Fruit fly (Drosophila melanogaster) whole organism, embryonic: ENCODE data around the gene CG42553.

Experiments used
- Bdp1 ChIP-seq: fragments of 200-800 bp; sonication (Bioruptor generic); optimal IDR thresholded peaks from 3 replicates; lab custom pipeline; 2016; ENCODE audit warnings: missing biosample characterization, missing genetic modification characterization
- Blimp-1 ChIP-seq: fragments of 200-800 bp; sonication (Bioruptor generic); optimal IDR thresholded peaks from 3 replicates; lab custom pipeline; 2018; ENCODE audit warnings: missing biosample characterization, missing genetic modification characterization, mild to moderate bottlenecking, moderate library complexity, missing genetic modification reagents
- BtbVII ChIP-seq: fragments of 200-800 bp; sonication (Bioruptor generic); optimal IDR thresholded peaks from 3 replicates; lab custom pipeline; 2017; ENCODE audit warnings: missing biosample characterization, mild to moderate bottlenecking, missing genetic modification characterization
- CG10431 ChIP-seq: fragments of 200-800 bp; sonication (Bioruptor generic); optimal IDR thresholded peaks from 3 replicates; lab custom pipeline; 2018; ENCODE audit warnings: missing biosample characterization, mild to moderate bottlenecking, missing genetic modification characterization
- CG11085 ChIP-seq: fragments of 200-800 bp; sonication (Bioruptor generic); IDR thresholded peaks from 2 replicates; pipeline ENCODE4 v1.3.6; 2022; ENCODE audit warnings: missing biosample characterization, missing genetic modification characterization
- CG12104 ChIP-seq: fragments of 200-800 bp; sonication (Bioruptor generic); optimal IDR thresholded peaks from 3 replicates; lab custom pipeline; 2016; ENCODE audit warnings: missing biosample characterization, missing genetic modification characterization
- CG12219 ChIP-seq: fragments of 200-800 bp; sonication (Bioruptor generic); optimal IDR thresholded peaks from 3 replicates; lab custom pipeline; 2018; ENCODE audit warnings: missing biosample characterization, mild to moderate bottlenecking, missing genetic modification characterization
- CG1233 ChIP-seq: fragments of 200-800 bp; sonication (Bioruptor generic); optimal IDR thresholded peaks from 4 replicates; lab custom pipeline; 2018; ENCODE audit warnings: missing biosample characterization, mild to moderate bottlenecking, missing genetic modification characterization
- CG12769 ChIP-seq: fragments of 200-800 bp; sonication (Bioruptor generic); optimal IDR thresholded peaks from 2 replicates; lab custom pipeline; 2019; ENCODE audit warnings: missing biosample characterization, mild to moderate bottlenecking, missing genetic modification characterization, moderate library complexity
- CG17328 ChIP-seq: fragments of 200-800 bp; sonication (Bioruptor generic); IDR thresholded peaks from 2 replicates; pipeline ENCODE4 v1.3.6; 2022; ENCODE audit warnings: missing biosample characterization, missing genetic modification characterization
- CG17359 ChIP-seq: fragments of 200-800 bp; sonication (Bioruptor generic); optimal IDR thresholded peaks from 3 replicates; lab custom pipeline; 2018; ENCODE audit warnings: missing biosample characterization, mild to moderate bottlenecking, missing genetic modification characterization, moderate library complexity
- CG18011 ChIP-seq: fragments of 200-800 bp; sonication (Bioruptor generic); optimal IDR thresholded peaks from 2 replicates; lab custom pipeline; 2017; ENCODE audit warnings: missing biosample characterization, missing genetic modification characterization, mild to moderate bottlenecking, moderate library complexity, missing genotype
- CG2129 ChIP-seq: fragments of 200-800 bp; sonication (Bioruptor generic); IDR thresholded peaks from 2 replicates; pipeline ENCODE4 v1.3.6; 2022; ENCODE audit warnings: missing biosample characterization, missing genetic modification characterization; ENCODE audit not compliant: partially characterized antibody
- CG2712 ChIP-seq: fragments of 200-800 bp; optimal IDR thresholded peaks from 3 replicates; lab custom pipeline; 2019; ENCODE audit warnings: missing biosample characterization, mild to moderate bottlenecking, missing genetic modification characterization, moderate library complexity
- CG31224 ChIP-seq: fragments of 200-800 bp; sonication (Bioruptor generic); IDR thresholded peaks from 2 replicates; pipeline ENCODE4 v1.3.6; 2022; ENCODE audit warnings: missing biosample characterization, missing genetic modification characterization
- CG31365 ChIP-seq: fragments of 200-800 bp; sonication (Bioruptor generic); optimal IDR thresholded peaks from 2 replicates; lab custom pipeline; 2018; ENCODE audit warnings: missing biosample characterization, mild to moderate bottlenecking, missing genetic modification characterization
- CG9727 ChIP-seq: fragments of 200-800 bp; sonication (Bioruptor generic); optimal IDR thresholded peaks from 3 replicates; lab custom pipeline; 2017; ENCODE audit warnings: missing biosample characterization, mild to moderate bottlenecking, missing genetic modification characterization
- CG9797 ChIP-seq: fragments of 200-800 bp; sonication (Bioruptor generic); optimal IDR thresholded peaks from 3 replicates; lab custom pipeline; 2018; ENCODE audit warnings: missing biosample characterization, mild to moderate bottlenecking, missing genetic modification characterization
- CoRest ChIP-seq: fragments of 200-800 bp; sonication (Bioruptor generic); optimal IDR thresholded peaks from 3 replicates; lab custom pipeline; 2018; ENCODE audit warnings: missing biosample characterization, mild to moderate bottlenecking, missing genetic modification characterization, moderate library complexity
- Drgx ChIP-seq: fragments of 200-800 bp; sonication (Bioruptor generic); IDR thresholded peaks from 2 replicates; pipeline ENCODE4 v1.3.6; 2022; ENCODE audit warnings: missing biosample characterization, missing genetic modification characterization
- E2f2 ChIP-seq: fragments of 200-800 bp; sonication (Bioruptor generic); IDR thresholded peaks from 2 replicates; pipeline ENCODE4 v1.3.6; 2022; ENCODE audit warnings: missing biosample characterization, missing genetic modification characterization
- Fer1 ChIP-seq: fragments of 200-800 bp; sonication (Bioruptor generic); optimal IDR thresholded peaks from 2 replicates; lab custom pipeline; 2017; ENCODE audit warnings: missing biosample characterization, mild to moderate bottlenecking, missing genetic modification characterization
- Fer3 ChIP-seq: fragments of 200-800 bp; sonication (Bioruptor generic); optimal IDR thresholded peaks from 2 replicates; lab custom pipeline; 2018; ENCODE audit warnings: missing biosample characterization, mild to moderate bottlenecking, missing genetic modification characterization, moderate library complexity
- H15 ChIP-seq: fragments of 200-800 bp; sonication (Bioruptor generic); IDR thresholded peaks from 3 replicates; pipeline ENCODE4 v1.3.6; 2022; ENCODE audit warnings: missing biosample characterization, missing genetic modification characterization
- Hand ChIP-seq: fragments of 200-800 bp; sonication (Bioruptor generic); optimal IDR thresholded peaks from 2 replicates; lab custom pipeline; 2017; ENCODE audit warnings: mild to moderate bottlenecking, missing biosample characterization, missing genetic modification reagents, missing genetic modification characterization
- Med ChIP-seq: fragments of 200-800 bp; sonication (Bioruptor generic); peaks from one replicate; lab custom pipeline; 2016; ENCODE audit warnings: missing biosample characterization, missing genetic modification characterization, mild to moderate bottlenecking, inconsistent platforms, moderate library complexity
- Nf-YA ChIP-seq: fragments of 200-800 bp; sonication (Bioruptor generic); IDR thresholded peaks from 2 replicates; pipeline ENCODE4 v1.3.6; 2022; ENCODE audit warnings: missing biosample characterization, missing genetic modification characterization
- Ravus ChIP-seq: fragments of 200-800 bp; sonication (Bioruptor generic); IDR thresholded peaks from 2 replicates; pipeline ENCODE4 v1.3.6; 2022; ENCODE audit warnings: missing biosample characterization, missing genetic modification characterization
- Six4 ChIP-seq: fragments of 200-800 bp; sonication (Bioruptor generic); optimal IDR thresholded peaks from 2 replicates; lab custom pipeline; 2016; ENCODE audit warnings: missing biosample characterization, missing genetic modification characterization
- Usf ChIP-seq: fragments of 200-800 bp; sonication (Bioruptor generic); optimal IDR thresholded peaks from 2 replicates; lab custom pipeline; 2017; ENCODE audit warnings: missing genotype, missing biosample characterization, missing genetic modification characterization
- Vsx1 ChIP-seq: fragments of 200-800 bp; sonication (Bioruptor generic); optimal IDR thresholded peaks from 2 replicates; lab custom pipeline; 2017; ENCODE audit warnings: missing biosample characterization, mild to moderate bottlenecking, missing genetic modification characterization, missing genetic modification reagents
- Xrp1 ChIP-seq: fragments of 200-800 bp; sonication (Bioruptor generic); IDR thresholded peaks from 2 replicates; pipeline ENCODE4 v1.3.6; 2022; ENCODE audit warnings: missing biosample characterization, missing genetic modification characterization
- YL-1 ChIP-seq: fragments of 200-800 bp; sonication (Bioruptor generic); optimal IDR thresholded peaks from 3 replicates; lab custom pipeline; 2017; ENCODE audit warnings: missing biosample characterization, mild to moderate bottlenecking, missing genetic modification characterization
- br ChIP-seq: fragments of >200 bp; optimal IDR thresholded peaks from 2 replicates; lab custom pipeline; 2017
- dati ChIP-seq: fragments of 200-800 bp; sonication (Bioruptor generic); IDR thresholded peaks from 2 replicates; pipeline ENCODE4 v1.3.6; 2022; ENCODE audit warnings: missing biosample characterization, missing genetic modification characterization
- dimm ChIP-seq: fragments of 200-800 bp; sonication (Bioruptor generic); IDR thresholded peaks from 2 replicates; pipeline ENCODE4 v1.3.6; 2022; ENCODE audit warnings: missing biosample characterization, missing genetic modification characterization
- ewg ChIP-seq: fragments of 200-800 bp; sonication (Bioruptor generic); optimal IDR thresholded peaks from 3 replicates; lab custom pipeline; 2017; ENCODE audit warnings: mild to moderate bottlenecking, missing biosample characterization, missing genetic modification reagents, missing genetic modification characterization
- fd102C ChIP-seq: fragments of 200-800 bp; sonication (Bioruptor generic); optimal IDR thresholded peaks from 2 replicates; lab custom pipeline; 2018; ENCODE audit warnings: missing biosample characterization, mild to moderate bottlenecking, missing genetic modification characterization, moderate library complexity
- fru ChIP-seq: fragments of >200 bp; optimal IDR thresholded peaks from 2 replicates; lab custom pipeline; 2017
- gce ChIP-seq: fragments of 200-800 bp; sonication (Bioruptor generic); IDR thresholded peaks from 3 replicates; pipeline ENCODE4 v1.3.6; 2022; ENCODE audit warnings: missing biosample characterization, missing genetic modification characterization
- lbe ChIP-seq: fragments of 200-800 bp; sonication (Bioruptor generic); optimal IDR thresholded peaks from 2 replicates; lab custom pipeline; 2016; ENCODE audit warnings: missing biosample characterization, mild to moderate bottlenecking, missing genetic modification characterization
- nerfin-2 ChIP-seq: fragments of 200-800 bp; sonication (Bioruptor generic); IDR thresholded peaks from 2 replicates; pipeline ENCODE4 v1.3.6; 2022; ENCODE audit warnings: missing biosample characterization, missing genetic modification characterization; ENCODE audit not compliant: partially characterized antibody
- pnt ChIP-seq: fragments of 200-800 bp; sonication (Bioruptor generic); optimal IDR thresholded peaks from 3 replicates; lab custom pipeline; 2016; ENCODE audit warnings: missing biosample characterization, missing genetic modification characterization
- pzg ChIP-seq: fragments of 200-800 bp; sonication (Bioruptor generic); optimal IDR thresholded peaks from 3 replicates; lab custom pipeline; 2018; ENCODE audit warnings: missing biosample characterization, mild to moderate bottlenecking, missing genetic modification characterization, moderate library complexity
- sens ChIP-seq: fragments of 200-800 bp; sonication (Bioruptor generic); peaks from one replicate; lab custom pipeline; 2016; ENCODE audit warnings: missing biosample characterization, missing genetic modification characterization
- sens-2 ChIP-seq: fragments of 200-800 bp; sonication (Bioruptor generic); IDR thresholded peaks from 2 replicates; pipeline ENCODE4 v1.3.6; 2022; ENCODE audit warnings: missing biosample characterization, missing genetic modification characterization
- slbo ChIP-seq: fragments of 200-800 bp; sonication (Bioruptor generic); IDR thresholded peaks from 2 replicates; pipeline ENCODE4 v1.3.6; 2022; ENCODE audit warnings: missing biosample characterization, missing genetic modification characterization
- slp2 ChIP-seq: fragments of 200-800 bp; sonication (Bioruptor generic); optimal IDR thresholded peaks from 2 replicates; lab custom pipeline; 2016; ENCODE audit warnings: missing biosample characterization, missing genetic modification characterization
- stwl ChIP-seq: fragments of 200-800 bp; sonication (Bioruptor generic); optimal IDR thresholded peaks from 3 replicates; lab custom pipeline; 2018; ENCODE audit warnings: missing biosample characterization, mild to moderate bottlenecking, missing genetic modification characterization, moderate library complexity
- tio ChIP-seq: fragments of 200-800 bp; sonication (Bioruptor generic); optimal IDR thresholded peaks from 2 replicates; lab custom pipeline; 2017; ENCODE audit warnings: missing biosample characterization, missing genetic modification characterization, inconsistent platforms
- ttk ChIP-seq: fragments of 200-800 bp; sonication (Bioruptor generic); IDR thresholded peaks from 2 replicates; pipeline ENCODE4 v2.1.2; 2022; ENCODE audit warnings: missing biosample characterization, missing genetic modification characterization
- tx ChIP-seq: fragments of 200-800 bp; sonication (Bioruptor generic); optimal IDR thresholded peaks from 2 replicates; lab custom pipeline; 2016; ENCODE audit warnings: missing biosample characterization, missing genetic modification characterization

CG42553 gene

DNA sequence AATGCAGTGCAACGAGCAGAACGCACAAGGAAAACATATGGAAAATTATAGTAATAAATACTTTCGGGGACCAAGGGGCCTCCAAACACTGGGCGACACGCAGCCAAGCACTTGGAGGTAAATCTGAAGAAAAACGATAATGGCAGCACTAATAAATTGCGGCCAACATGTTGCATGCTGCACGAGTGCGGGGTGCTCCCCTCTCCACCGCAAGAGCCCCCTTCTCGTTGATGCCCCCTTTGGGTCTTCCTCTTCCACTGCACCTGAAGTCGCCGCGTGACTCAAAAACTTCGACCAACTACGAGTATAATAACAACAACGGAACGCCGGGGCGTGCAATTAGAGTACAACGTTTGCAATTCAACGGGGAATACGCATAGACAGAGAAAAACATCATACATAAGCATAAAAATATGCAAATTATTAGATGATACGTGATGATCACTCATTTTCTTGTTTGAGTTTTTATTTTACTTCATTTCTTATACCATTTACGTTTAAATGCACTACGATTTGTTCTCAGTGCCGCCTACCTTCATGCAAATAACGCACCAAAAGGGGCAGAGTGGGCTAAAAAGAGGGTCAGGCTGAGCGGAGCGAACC is 31.9 kb upstream of the CG42553 start (continued):
- TF ChIP-seq Nf-YA (GFP tag; lab: Robert Waterston, UW): no peak
- TF ChIP-seq CG17328 (GFP tag; lab: Robert Waterston, UW): 0 out of 2 replicates have a peak, but pooled peaks have one; percentile 17
- TF ChIP-seq Bdp1: no peak
- peak; percentile 5 for TF ChIP-seq CG2712 (tag; lab: Kevin White, UChicago)
- TF ChIP-seq br (lab: Kevin White, UChicago): no peak
- no peak for TF ChIP-seq ttk (GFP tag; lab: Robert Waterston, UW)
- no peak for TF ChIP-seq ewg (GFP tag; lab: Kevin White, UChicago)
- TF ChIP-seq sens (GFP tag; lab: Kevin White, UChicago): peak; percentile 59
- TF ChIP-seq BtbVII: no peak
- peak; percentile 50 for TF ChIP-seq lbe (GFP tag; lab: Kevin White, UChicago)
- peak; percentile 10; the same call in 1 of the 2 replicates for TF ChIP-seq E2f2 (GFP tag; lab: Robert Waterston, UW)
- TF ChIP-seq Fer3 (tag; lab: Kevin White, UChicago): no peak
- TF ChIP-seq Hand (GFP tag; lab: Kevin White, UChicago): no peak
- no peak for TF ChIP-seq nerfin-2 (GFP tag; lab: Robert Waterston, UW)
- TF ChIP-seq fru (lab: Kevin White, UChicago): no peak
- no peak for TF ChIP-seq tx (GFP tag; lab: Kevin White, UChicago)
- no peak for TF ChIP-seq Ravus (GFP tag; lab: Robert Waterston, UW)
- TF ChIP-seq Med (GFP tag; lab: Kevin White, UChicago): peak; percentile 80
- TF ChIP-seq dati: no peak
- no peak for TF ChIP-seq slp2 (GFP tag; lab: Kevin White, UChicago)
- no peak for TF ChIP-seq CG31365 (tag; lab: Kevin White, UChicago)
- TF ChIP-seq Vsx1 (GFP tag; lab: Kevin White, UChicago): no peak
- TF ChIP-seq stwl (tag; lab: Kevin White, UChicago): no peak
- TF ChIP-seq slbo (GFP tag; lab: Robert Waterston, UW): peak; percentile 21; the same call in 1 of the 2 replicates
- TF ChIP-seq gce (GFP tag; lab: Robert Waterston, UW): no peak
- no peak for TF ChIP-seq CG18011 (GFP tag; lab: Kevin White, UChicago)
- peak; percentile 6 for TF ChIP-seq CoRest (tag; lab: Kevin White, UChicago)
- no peak for TF ChIP-seq CG1233 (GFP tag; lab: Kevin White, UChicago)
- TF ChIP-seq Drgx (GFP tag; lab: Robert Waterston, UW): peak; percentile 64
- TF ChIP-seq fd102C (GFP tag; lab: Kevin White, UChicago): no peak
- no peak for TF ChIP-seq pzg
- TF ChIP-seq Six4 (GFP tag; lab: Kevin White, UChicago): no peak
- TF ChIP-seq Usf: no peak
- no peak for TF ChIP-seq CG2129 (GFP tag; lab: Robert Waterston, UW)
- TF ChIP-seq CG9727 (GFP tag; lab: Kevin White, UChicago): no peak
- no peak for TF ChIP-seq CG9797 (GFP tag; lab: Kevin White, UChicago)
- peak; percentile 3 for TF ChIP-seq CG12219
- TF ChIP-seq Blimp-1 (GFP tag; lab: Kevin White, UChicago): peak; percentile 45
- no peak for TF ChIP-seq tio
- peak; percentile 50 for TF ChIP-seq CG17359 (tag; lab: Kevin White, UChicago)
- 0 out of 2 replicates have a peak, but pooled peaks have one; percentile 33 for TF ChIP-seq Xrp1
- TF ChIP-seq CG12104 (GFP tag; lab: Kevin White, UChicago): no peak
- TF ChIP-seq H15: no peak
- no peak for TF ChIP-seq sens-2 (GFP tag; lab: Robert Waterston, UW)
- TF ChIP-seq YL-1: no peak
- TF ChIP-seq CG31224 (GFP tag; lab: Robert Waterston, UW): no peak
- no peak for TF ChIP-seq Fer1
- no peak for TF ChIP-seq CG11085 (GFP tag; lab: Robert Waterston, UW)
- no peak for TF ChIP-seq pnt (GFP tag; lab: Kevin White, UChicago)
- no peak for TF ChIP-seq CG10431
- TF ChIP-seq dimm: no peak
- peak; percentile 2 for TF ChIP-seq CG12769 (tag; lab: Kevin White, UChicago)
